Worm (Caenorhabditis elegans) whole organism, L1 larva: ENCODE data around the gene F58B4.2.
A peak's percentile ranks its signal among the peaks of the same experiment; 100 is the strongest.

Source experiments
- C04F5.9 ChIP-seq: sonication (generic microtip); optimal IDR thresholded peaks from 2 replicates; lab custom pipeline; 2016; ENCODE audit warnings: missing genetic modification characterization, missing compliant biosample characterization
- Y116A8C.19 ChIP-seq: sonication (generic microtip); optimal IDR thresholded peaks from 2 replicates; lab custom pipeline; 2016; ENCODE audit warnings: missing compliant biosample characterization, missing genetic modification characterization, borderline replicate concordance
- alr-1 ChIP-seq: fragments of 200-800 bp; sonication (Bioruptor generic); optimal IDR thresholded peaks from 2 replicates; lab custom pipeline; 2018; ENCODE audit warnings: borderline replicate concordance, mild to moderate bottlenecking, missing genetic modification characterization, missing compliant biosample characterization
- aly-2 ChIP-seq: fragments of 150-350 bp; optimal IDR thresholded peaks from 2 replicates; lab custom pipeline; 2014; ENCODE audit warnings: missing biosample characterization, missing genetic modification characterization
- ceh-63 ChIP-seq: fragments of 200-800 bp; sonication (Bioruptor generic); optimal IDR thresholded peaks from 2 replicates; lab custom pipeline; 2018; ENCODE audit warnings: mild to moderate bottlenecking, missing genetic modification characterization, missing compliant biosample characterization
- ceh-8 ChIP-seq: fragments of 200-800 bp; sonication (Bioruptor generic); optimal IDR thresholded peaks from 2 replicates; lab custom pipeline; 2018; ENCODE audit warnings: mild to moderate bottlenecking, missing genetic modification characterization, moderate library complexity, missing compliant biosample characterization
- ceh-90 ChIP-seq: sonication (generic microtip); optimal IDR thresholded peaks from 2 replicates; lab custom pipeline; 2016; ENCODE audit warnings: missing genetic modification characterization, missing compliant biosample characterization
- ces-1 ChIP-seq: fragments of 150-350 bp; optimal IDR thresholded peaks from 2 replicates; lab custom pipeline; 2014; ENCODE audit warnings: missing biosample characterization, missing genetic modification reagents, missing genetic modification characterization
- efl-1 ChIP-seq, 4 experiments: fragments of 150-350 bp; optimal IDR thresholded peaks in 3 of 4; peaks in 1 of 4; 1 replicate in 1 of 4; 2 replicates in 3 of 4; lab custom pipeline; 2014; ENCODE audit warnings: missing biosample characterization in 2 of 4, missing genetic modification characterization in 2 of 4, missing genetic modification reagents in 2 of 4
- efl-3 ChIP-seq: fragments of 200-800 bp; sonication (Bioruptor generic); optimal IDR thresholded peaks from 2 replicates; lab custom pipeline; 2018; ENCODE audit warnings: mild to moderate bottlenecking, missing genetic modification characterization, missing compliant biosample characterization
- egl-13 ChIP-seq: sonication (generic microtip); optimal IDR thresholded peaks from 2 replicates; lab custom pipeline; 2016; ENCODE audit warnings: missing genotype, missing genetic modification reagents, missing genetic modification characterization, missing compliant biosample characterization
- elt-2 ChIP-seq: sonication (generic microtip); optimal IDR thresholded peaks from 2 replicates; lab custom pipeline; 2016; ENCODE audit warnings: missing genetic modification characterization, mild to moderate bottlenecking, inconsistent platforms, missing compliant biosample characterization, missing genetic modification reagents
- elt-3 ChIP-seq, 6 experiments: fragments of 150-350 bp in 1 of 6; sonication (generic microtip); optimal IDR thresholded peaks; 2 replicates each; lab custom pipeline; 2017 to 2018; ENCODE audit warnings: missing biosample characterization in 6 of 6, missing genetic modification characterization in 6 of 6, inconsistent platforms in 1 of 6
- ets-5 ChIP-seq: fragments of 200-800 bp; sonication (Bioruptor generic); IDR thresholded peaks from 2 replicates; pipeline ENCODE4 v1.3.6; 2022; ENCODE audit warnings: missing genetic modification characterization, missing compliant biosample characterization
- fkh-10 ChIP-seq: sonication (generic microtip); optimal IDR thresholded peaks from 2 replicates; lab custom pipeline; 2017; ENCODE audit warnings: missing biosample characterization, missing genetic modification reagents, missing genetic modification characterization
- fkh-8 ChIP-seq: sonication (generic microtip); optimal IDR thresholded peaks from 2 replicates; lab custom pipeline; 2016; ENCODE audit warnings: mild to moderate bottlenecking, missing genetic modification characterization, missing compliant biosample characterization
- hpl-2 ChIP-seq: fragments of 150-350 bp; optimal IDR thresholded peaks from 2 replicates; lab custom pipeline; 2014; ENCODE audit warnings: missing biosample characterization, missing genetic modification reagents, missing genetic modification characterization
- isw-1 ChIP-seq: fragments of 200-800 bp; sonication (Bioruptor generic); IDR thresholded peaks from 2 replicates; pipeline ENCODE4 v1.3.6; 2022; ENCODE audit warnings: missing genetic modification characterization, missing compliant biosample characterization
- lin-13 ChIP-seq: fragments of 150-350 bp; optimal IDR thresholded peaks from 2 replicates; lab custom pipeline; 2014; ENCODE audit warnings: missing biosample characterization, missing genetic modification reagents, missing genetic modification characterization
- lin-14 ChIP-seq: fragments of 200-800 bp; sonication (Bioruptor generic); optimal IDR thresholded peaks from 2 replicates; lab custom pipeline; 2018; ENCODE audit warnings: mild to moderate bottlenecking, missing genetic modification characterization, moderate library complexity, missing compliant biosample characterization
- lin-15B ChIP-seq: fragments of 150-350 bp; sonication (generic microtip); optimal IDR thresholded peaks from 3 replicates; lab custom pipeline; 2014; ENCODE audit warnings: missing biosample characterization, missing genetic modification characterization
- lin-35 ChIP-seq, 2 experiments: fragments of 150-350 bp; optimal IDR thresholded peaks; 2 replicates each; lab custom pipeline; 2014; ENCODE audit warnings: missing biosample characterization in 2 of 2, missing genetic modification characterization in 2 of 2, missing genetic modification reagents in 2 of 2
- lir-3 ChIP-seq: sonication (generic microtip); optimal IDR thresholded peaks from 2 replicates; lab custom pipeline; 2016; ENCODE audit warnings: mild to moderate bottlenecking, missing genetic modification characterization, moderate library complexity, missing compliant biosample characterization; ENCODE audit not compliant: poor library complexity
- lsy-2 ChIP-seq, 2 experiments: fragments of 150-350 bp; optimal IDR thresholded peaks; 2 replicates each; lab custom pipeline; 2014; ENCODE audit warnings: missing biosample characterization in 2 of 2, missing genetic modification characterization in 2 of 2
- mdl-1 ChIP-seq, 2 experiments: fragments of 150-350 bp; optimal IDR thresholded peaks; 2 replicates each; lab custom pipeline; 2014 to 2017; ENCODE audit warnings: missing biosample characterization in 2 of 2, missing genetic modification characterization in 2 of 2, inconsistent platforms in 1 of 2
- mef-2 ChIP-seq: fragments of 150-350 bp; optimal IDR thresholded peaks from 2 replicates; lab custom pipeline; 2014; ENCODE audit warnings: missing biosample characterization, missing genetic modification characterization
- mep-1 ChIP-seq: fragments of 150-350 bp; optimal IDR thresholded peaks from 2 replicates; lab custom pipeline; 2014; ENCODE audit warnings: missing biosample characterization, missing genetic modification characterization
- nhr-20 ChIP-seq: sonication (generic microtip); optimal IDR thresholded peaks from 2 replicates; lab custom pipeline; 2016; ENCODE audit warnings: mild to moderate bottlenecking, missing genetic modification characterization, missing compliant biosample characterization
- nhr-237 ChIP-seq: fragments of 150-350 bp; optimal IDR thresholded peaks from 2 replicates; lab custom pipeline; 2014; ENCODE audit warnings: missing biosample characterization, missing genetic modification characterization
- nhr-47 ChIP-seq: sonication (generic microtip); optimal IDR thresholded peaks from 2 replicates; lab custom pipeline; 2016; ENCODE audit warnings: mild to moderate bottlenecking, missing genetic modification characterization, moderate library complexity, missing compliant biosample characterization
- nhr-71 ChIP-seq: sonication (generic microtip); optimal IDR thresholded peaks from 2 replicates; lab custom pipeline; 2016; ENCODE audit warnings: mild to moderate bottlenecking, missing genetic modification characterization, moderate library complexity, missing compliant biosample characterization
- nhr-84 ChIP-seq: sonication (generic microtip); optimal IDR thresholded peaks from 2 replicates; lab custom pipeline; 2017; ENCODE audit warnings: missing biosample characterization, missing genetic modification characterization
- nhr-85 ChIP-seq: sonication (generic microtip); peaks from one replicate; lab custom pipeline; 2016; ENCODE audit warnings: missing genetic modification characterization, inconsistent platforms, missing compliant biosample characterization
- nhr-90 ChIP-seq: sonication (generic microtip); optimal IDR thresholded peaks from 2 replicates; lab custom pipeline; 2016; ENCODE audit warnings: mild to moderate bottlenecking, missing genetic modification characterization, missing compliant biosample characterization; ENCODE audit not compliant: poor library complexity
- pax-3 ChIP-seq: fragments of 200-800 bp; sonication (Bioruptor generic); optimal IDR thresholded peaks from 2 replicates; lab custom pipeline; 2018; ENCODE audit warnings: mild to moderate bottlenecking, missing genetic modification characterization, moderate library complexity, missing compliant biosample characterization
- rnt-1 ChIP-seq: sonication (generic microtip); optimal IDR thresholded peaks from 2 replicates; lab custom pipeline; 2016; ENCODE audit warnings: mild to moderate bottlenecking, missing genetic modification characterization, moderate library complexity, missing compliant biosample characterization
- sox-4 ChIP-seq: sonication (generic microtip); optimal IDR thresholded peaks from 2 replicates; lab custom pipeline; 2016; ENCODE audit warnings: missing genetic modification characterization, missing compliant biosample characterization
- sptf-1 ChIP-seq: fragments of 150-350 bp; optimal IDR thresholded peaks from 2 replicates; lab custom pipeline; 2014; ENCODE audit warnings: missing biosample characterization, missing genetic modification characterization
- sup-37 ChIP-seq: fragments of 200-800 bp; sonication (Bioruptor generic); optimal IDR thresholded peaks from 2 replicates; lab custom pipeline; 2018; ENCODE audit warnings: mild to moderate bottlenecking, missing genetic modification characterization, missing compliant biosample characterization
- swsn-7 ChIP-seq: sonication (generic microtip); optimal IDR thresholded peaks from 2 replicates; lab custom pipeline; 2016; ENCODE audit warnings: missing genetic modification characterization, missing compliant biosample characterization
- unc-130 ChIP-seq: fragments of 150-350 bp; optimal IDR thresholded peaks from 2 replicates; lab custom pipeline; 2017; ENCODE audit warnings: missing biosample characterization, missing genetic modification characterization, inconsistent platforms
- unc-30 ChIP-seq: sonication (generic microtip); optimal IDR thresholded peaks from 2 replicates; lab custom pipeline; 2017; ENCODE audit warnings: missing biosample characterization, missing genetic modification characterization
- unc-86 ChIP-seq: sonication (generic microtip); optimal IDR thresholded peaks from 2 replicates; lab custom pipeline; 2016; ENCODE audit warnings: missing genetic modification characterization, missing compliant biosample characterization
- unc-98 ChIP-seq: fragments of 200-800 bp; sonication (Bioruptor generic); IDR thresholded peaks from 2 replicates; pipeline ENCODE4 v1.3.6; 2022; ENCODE audit warnings: missing genetic modification characterization, missing compliant biosample characterization
- vab-15 ChIP-seq: sonication (generic microtip); optimal IDR thresholded peaks from 2 replicates; lab custom pipeline; 2017; ENCODE audit warnings: missing genotype, mild to moderate bottlenecking, missing genetic modification characterization, missing compliant biosample characterization
- zag-1 ChIP-seq: fragments of 150-350 bp; optimal IDR thresholded peaks from 2 replicates; lab custom pipeline; 2014; ENCODE audit warnings: missing biosample characterization, missing genetic modification characterization
- ztf-4 ChIP-seq: fragments of 150-350 bp; optimal IDR thresholded peaks from 2 replicates; lab custom pipeline; 2014; ENCODE audit warnings: missing biosample characterization, missing genetic modification characterization

F58B4.2 gene

ce11 chrV:10897106-10897171, 21.3 kb downstream of the F58B4.2 start, which contains the start of gene sec-61.G:
Gene sec-61.G (minus strand): TSS chrV:10897143.
- TF ChIP-seq nhr-20 (tag; lab: Kevin White, UChicago) (no peak), isw-1 (GFP tag; lab: Robert Waterston, UW) (no peak), ceh-90 (no peak)

- no peak for TF ChIP-seq nhr-237 (tag; lab: Kevin White, UChicago)
- no peak for TF ChIP-seq efl-3 (GFP tag; lab: Kevin White, UChicago)
- TF ChIP-seq lin-15B (tag; lab: Kevin White, UChicago): no peak
- TF ChIP-seq aly-2 (tag; lab: Kevin White, UChicago): no peak
- no peak for TF ChIP-seq lsy-2 (tag; optimal IDR thresholded peaks at IDR 0.05; lab: Kevin White, UChicago)
- TF ChIP-seq efl-1 (optimal IDR thresholded peaks at IDR 0.05; lab: Kevin White, UChicago): no peak
- TF ChIP-seq efl-1 (GFP tag; optimal IDR thresholded peaks at IDR 0.05 in 1 of 2; lab: Kevin White, UChicago): peak in 1 of 2 experiments; percentile 90
- TF ChIP-seq elt-2: no peak
- TF ChIP-seq nhr-20 (tag; lab: Kevin White, UChicago): no peak
- TF ChIP-seq, all 84 proteins: peak for 1
Measured at ce11 chrV:10896706-10897105, 21.6 kb downstream of the F58B4.2 start.

ce11 chrV:10896295-10896694, 22.0 kb downstream of the F58B4.2 start, which contains the start of gene F32D8.13:
Gene F32D8.13 (minus strand): TSS chrV:10896543.
- no peak for TF ChIP-seq mep-1
- TF ChIP-seq ceh-8 (GFP tag; lab: Kevin White, UChicago): no peak
- TF ChIP-seq fkh-8 (tag; lab: Kevin White, UChicago): no peak
- no peak for TF ChIP-seq lir-3 (tag; lab: Kevin White, UChicago)
- TF ChIP-seq sptf-1 (tag; lab: Kevin White, UChicago): no peak
- peak; percentile 14 for TF ChIP-seq elt-2
- no peak for TF ChIP-seq elt-3 (tag; optimal IDR thresholded peaks at IDR 0.05; lab: Kevin White, UChicago)
- TF ChIP-seq fkh-10 (GFP tag; lab: Kevin White, UChicago): no peak
- no peak for TF ChIP-seq nhr-84
- no peak for TF ChIP-seq ztf-4 (tag; lab: Kevin White, UChicago)
- TF ChIP-seq ets-5 (GFP tag; lab: Robert Waterston, UW): no peak
- TF ChIP-seq nhr-90: peak; percentile 33
- peak; percentile 40 for TF ChIP-seq nhr-71 (tag; lab: Kevin White, UChicago)
- TF ChIP-seq vab-15 (tag; lab: Kevin White, UChicago): no peak
- TF ChIP-seq ceh-90: no peak
- TF ChIP-seq sox-4 (tag; lab: Kevin White, UChicago): no peak
- TF ChIP-seq hpl-2: no peak
- no peak for TF ChIP-seq mef-2
- no peak for TF ChIP-seq sup-37
- no peak for TF ChIP-seq Y116A8C.19 (tag; lab: Kevin White, UChicago)
- TF ChIP-seq unc-130 (tag; lab: Kevin White, UChicago): no peak
- TF ChIP-seq unc-30: no peak
- TF ChIP-seq swsn-7 (tag; lab: Kevin White, UChicago): no peak
- peak; percentile 12 to 20 for TF ChIP-seq lsy-2 (tag; optimal IDR thresholded peaks at IDR 0.05; lab: Kevin White, UChicago)
- TF ChIP-seq, all 84 proteins: peak for 4

- TF ChIP-seq zag-1 (tag; lab: Kevin White, UChicago) (no peak), rnt-1 (tag; lab: Kevin White, UChicago) (peak; percentile 98), aly-2 (tag; lab: Kevin White, UChicago) (peak; percentile 4), ces-1 (no peak), unc-86 (peak; percentile 84), nhr-71 (tag; lab: Kevin White, UChicago) (peak; percentile 94), swsn-7 (tag; lab: Kevin White, UChicago) (peak; percentile 91), pax-3 (peak; percentile 79), alr-1 (tag; lab: Kevin White, UChicago) (no peak), nhr-47 (tag; lab: Kevin White, UChicago) (peak; percentile 89), sox-4 (tag; lab: Kevin White, UChicago) (peak; percentile 85), nhr-90 (peak; percentile 88), nhr-84 (no peak), egl-13 (tag; lab: Kevin White, UChicago) (peak; percentile 85), lin-13 (GFP tag; lab: Kevin White, UChicago) (peak; percentile 75), mdl-1 (tag; optimal IDR thresholded peaks at IDR 0.05; lab: Kevin White, UChicago) (peak in 1 of 2 experiments; percentile 72), sup-37 (peak; percentile 16), unc-98 (GFP tag; lab: Robert Waterston, UW) (peak; percentile 33; the same call in 1 of the 2 replicates), ztf-4 (tag; lab: Kevin White, UChicago) (peak; percentile 82), lin-14 (GFP tag; lab: Kevin White, UChicago) (peak; percentile 93), ceh-63 (GFP tag; lab: Kevin White, UChicago) (no peak), lin-35 (GFP tag; optimal IDR thresholded peaks at IDR 0.05; lab: Kevin White, UChicago) (peak; percentile 85 to 88), fkh-8 (tag; lab: Kevin White, UChicago) (peak; percentile 84), Y116A8C.19 (tag; lab: Kevin White, UChicago) (peak; percentile 60), C04F5.9 (peak; percentile 65), nhr-85 (tag; lab: Kevin White, UChicago) (peak; percentile 93)
Measured at ce11 chrV:10894601-10895000, 23.7 kb downstream of the F58B4.2 start, which contains the start of the genes F32D8.14 and F32D8.5. Gene F32D8.14 (minus strand): TSS chrV:10894788. Gene F32D8.5 (plus strand): TSS chrV:10894800.
